Fruit fly (Drosophila melanogaster) whole organism, embryonic: Measurements from ENCODE around the gene Ir68b.

ENCODE experiments used
- Aef1 ChIP-seq: fragments of 200-800 bp; sonication (Bioruptor generic); IDR thresholded peaks from 3 replicates; pipeline ENCODE4 v1.3.6; 2022; ENCODE audit warnings: missing biosample characterization, missing genetic modification characterization
- Awh ChIP-seq: fragments of 200-800 bp; sonication (Bioruptor generic); IDR thresholded peaks from 2 replicates; pipeline ENCODE4, ENCODE4 v1.3.6; 2022; ENCODE audit warnings: missing biosample characterization, missing genetic modification characterization
- Bdp1 ChIP-seq: fragments of 200-800 bp; sonication (Bioruptor generic); optimal IDR thresholded peaks from 3 replicates; lab custom pipeline; 2016; ENCODE audit warnings: missing biosample characterization, missing genetic modification characterization
- CG11504 ChIP-seq: fragments of 200-800 bp; sonication (Bioruptor generic); optimal IDR thresholded peaks from 3 replicates; lab custom pipeline; 2019; ENCODE audit warnings: missing biosample characterization, mild to moderate bottlenecking, missing genetic modification characterization, moderate library complexity
- CG13424 ChIP-seq: fragments of 200-800 bp; sonication (Bioruptor generic); optimal IDR thresholded peaks from 2 replicates; lab custom pipeline; 2019; ENCODE audit warnings: missing biosample characterization, mild to moderate bottlenecking, missing genetic modification characterization, moderate library complexity
- CG17361 ChIP-seq: fragments of 200-800 bp; sonication (Bioruptor generic); IDR thresholded peaks from 3 replicates; pipeline ENCODE4 v1.3.6; 2022; ENCODE audit warnings: missing biosample characterization, missing genetic modification characterization
- CG17385 ChIP-seq: fragments of 200-800 bp; sonication (Bioruptor generic); optimal IDR thresholded peaks from 3 replicates; lab custom pipeline; 2018; ENCODE audit warnings: missing biosample characterization, mild to moderate bottlenecking, missing genetic modification characterization
- CG18262 ChIP-seq: fragments of 200-800 bp; optimal IDR thresholded peaks from 3 replicates; lab custom pipeline; 2019; ENCODE audit warnings: missing biosample characterization, mild to moderate bottlenecking, missing genetic modification characterization, moderate library complexity
- CG2712 ChIP-seq: fragments of 200-800 bp; optimal IDR thresholded peaks from 3 replicates; lab custom pipeline; 2019; ENCODE audit warnings: missing biosample characterization, mild to moderate bottlenecking, missing genetic modification characterization, moderate library complexity
- CG34376 ChIP-seq: fragments of 200-800 bp; sonication (Bioruptor generic); optimal IDR thresholded peaks from 2 replicates; lab custom pipeline; 2018; ENCODE audit warnings: missing biosample characterization, mild to moderate bottlenecking, missing genetic modification characterization
- CG3847 ChIP-seq: fragments of 200-800 bp; sonication (Bioruptor generic); IDR thresholded peaks from 2 replicates; pipeline ENCODE4 v1.3.6; 2022; ENCODE audit warnings: missing biosample characterization, missing genetic modification characterization
- CG4820 ChIP-seq: fragments of 200-800 bp; sonication (Bioruptor generic); optimal IDR thresholded peaks from 3 replicates; lab custom pipeline; 2016; ENCODE audit warnings: missing biosample characterization, missing genetic modification characterization
- CG6254 ChIP-seq: fragments of 200-800 bp; sonication (Bioruptor generic); optimal IDR thresholded peaks from 3 replicates; lab custom pipeline; 2017; ENCODE audit warnings: mild to moderate bottlenecking, missing biosample characterization, missing genetic modification reagents, missing genetic modification characterization
- CG6689 ChIP-seq: fragments of 200-800 bp; sonication (Bioruptor generic); IDR thresholded peaks from 2 replicates; pipeline ENCODE4 v1.3.6; 2022; ENCODE audit warnings: missing biosample characterization, missing genetic modification characterization
- CG7963 ChIP-seq: fragments of 200-800 bp; sonication (Bioruptor generic); IDR thresholded peaks from 3 replicates; pipeline ENCODE4 v1.3.6; 2022; ENCODE audit warnings: missing biosample characterization, missing genetic modification characterization; ENCODE audit not compliant: partially characterized antibody
- CG7987 ChIP-seq: fragments of 200-800 bp; sonication (Bioruptor generic); optimal IDR thresholded peaks from 2 replicates; lab custom pipeline; 2018; ENCODE audit warnings: missing biosample characterization, mild to moderate bottlenecking, missing genetic modification characterization, moderate library complexity
- Dip2 ChIP-seq: fragments of 200-800 bp; sonication (Bioruptor generic); IDR thresholded peaks from 2 replicates; pipeline ENCODE4 v1.3.6; 2022; ENCODE audit warnings: missing biosample characterization, missing genetic modification characterization
- Dp ChIP-seq: fragments of 200-800 bp; sonication (Bioruptor generic); optimal IDR thresholded peaks from 2 replicates; lab custom pipeline; 2018; ENCODE audit warnings: missing biosample characterization, mild to moderate bottlenecking, missing genetic modification characterization, moderate library complexity
- Eip74EF ChIP-seq, 2 experiments: fragments of 200-800 bp in 1 of 2; fragments of >200 bp in 1 of 2; sonication (Bioruptor generic) in 1 of 2; optimal IDR thresholded peaks; 2 replicates each; lab custom pipeline; 2017 to 2019; ENCODE audit warnings: missing biosample characterization in 2 of 2, missing genetic modification characterization in 2 of 2, mild to moderate bottlenecking in 1 of 2, moderate library complexity in 1 of 2
- Hand ChIP-seq: fragments of 200-800 bp; sonication (Bioruptor generic); optimal IDR thresholded peaks from 2 replicates; lab custom pipeline; 2017; ENCODE audit warnings: mild to moderate bottlenecking, missing biosample characterization, missing genetic modification reagents, missing genetic modification characterization
- Hr51 ChIP-seq, 2 experiments: fragments of 200-800 bp; sonication (Bioruptor generic); optimal IDR thresholded peaks; 2 replicates in 1 of 2; 3 replicates in 1 of 2; lab custom pipeline; 2016 to 2018; ENCODE audit warnings: missing biosample characterization in 2 of 2, missing genetic modification characterization in 2 of 2, mild to moderate bottlenecking in 1 of 2, moderate library complexity in 1 of 2
- Hr78 ChIP-seq, 2 experiments: fragments of 200-800 bp in 1 of 2; fragments of >200 bp in 1 of 2; sonication (Bioruptor generic) in 1 of 2; optimal IDR thresholded peaks; 2 replicates each; lab custom pipeline; 2017 to 2019; ENCODE audit warnings: missing biosample characterization in 2 of 2, missing genetic modification characterization in 2 of 2, mild to moderate bottlenecking in 1 of 2, moderate library complexity in 1 of 2
- Lpt ChIP-seq: fragments of >200 bp; optimal IDR thresholded peaks from 2 replicates; lab custom pipeline; 2018; ENCODE audit warnings: missing biosample characterization, missing genetic modification characterization
- Max ChIP-seq: fragments of 200-800 bp; sonication (Bioruptor generic); optimal IDR thresholded peaks from 2 replicates; lab custom pipeline; 2016; ENCODE audit warnings: missing biosample characterization, mild to moderate bottlenecking, missing genetic modification characterization
- Mrtf ChIP-seq: fragments of 200-800 bp; sonication (Bioruptor generic); IDR thresholded peaks from 3 replicates; pipeline ENCODE4 v1.3.6; 2022; ENCODE audit warnings: missing biosample characterization, missing genetic modification characterization
- PHDP ChIP-seq: fragments of 200-800 bp; sonication (Bioruptor generic); optimal IDR thresholded peaks from 3 replicates; lab custom pipeline; 2018; ENCODE audit warnings: missing biosample characterization, mild to moderate bottlenecking, missing genetic modification characterization, moderate library complexity
- Sox102F ChIP-seq: fragments of 200-800 bp; sonication (Bioruptor generic); optimal IDR thresholded peaks from 2 replicates; lab custom pipeline; 2018; ENCODE audit warnings: missing biosample characterization, mild to moderate bottlenecking, missing genetic modification characterization, moderate library complexity
- Tbp ChIP-seq: fragments of >200 bp; optimal IDR thresholded peaks from 2 replicates; lab custom pipeline; 2018; ENCODE audit warnings: missing biosample characterization, missing genetic modification characterization
- abd-A ChIP-seq: fragments of 200-800 bp; sonication (Bioruptor generic); optimal IDR thresholded peaks from 3 replicates; lab custom pipeline; 2019; ENCODE audit warnings: missing biosample characterization, mild to moderate bottlenecking, missing genetic modification characterization, moderate library complexity
- ap ChIP-seq: fragments of 200-800 bp; sonication (Bioruptor generic); IDR thresholded peaks from 2 replicates; pipeline ENCODE4 v1.3.6; 2022; ENCODE audit warnings: missing biosample characterization, missing genetic modification characterization
- chinmo ChIP-seq: fragments of 200-800 bp; sonication (Bioruptor generic); IDR thresholded peaks from 4 replicates; pipeline ENCODE4 v1.3.6; 2022; ENCODE audit warnings: missing biosample characterization, missing genetic modification characterization; ENCODE audit not compliant: partially characterized antibody
- dati ChIP-seq: fragments of 200-800 bp; sonication (Bioruptor generic); IDR thresholded peaks from 2 replicates; pipeline ENCODE4 v1.3.6; 2022; ENCODE audit warnings: missing biosample characterization, missing genetic modification characterization
- dmrt99B ChIP-seq: fragments of 200-800 bp; sonication (Bioruptor generic); optimal IDR thresholded peaks from 2 replicates; lab custom pipeline; 2018; ENCODE audit warnings: missing biosample characterization, mild to moderate bottlenecking, missing genetic modification characterization, moderate library complexity
- en ChIP-seq: fragments of 200-800 bp; sonication (Bioruptor generic); optimal IDR thresholded peaks from 2 replicates; lab custom pipeline; 2016; ENCODE audit warnings: missing biosample characterization, missing genetic modification characterization
- fru ChIP-seq: fragments of >200 bp; optimal IDR thresholded peaks from 2 replicates; lab custom pipeline; 2017
- gcm2 ChIP-seq: fragments of 200-800 bp; sonication (Bioruptor generic); optimal IDR thresholded peaks from 2 replicates; lab custom pipeline; 2016; ENCODE audit warnings: missing biosample characterization, missing genetic modification characterization
- grau ChIP-seq: fragments of 200-800 bp; optimal IDR thresholded peaks from 3 replicates; lab custom pipeline; 2019; ENCODE audit warnings: missing biosample characterization, mild to moderate bottlenecking, missing genetic modification characterization, moderate library complexity
- gt ChIP-seq: fragments of 200-800 bp; sonication (Bioruptor generic); IDR thresholded peaks from 2 replicates; pipeline ENCODE4 v1.3.6; 2022; ENCODE audit warnings: missing biosample characterization, missing genetic modification characterization
- lbe ChIP-seq: fragments of 200-800 bp; sonication (Bioruptor generic); optimal IDR thresholded peaks from 2 replicates; lab custom pipeline; 2016; ENCODE audit warnings: missing biosample characterization, mild to moderate bottlenecking, missing genetic modification characterization
- odd ChIP-seq: fragments of 200-800 bp; sonication (Bioruptor generic); optimal IDR thresholded peaks from 2 replicates; lab custom pipeline; 2017; ENCODE audit warnings: missing biosample characterization, mild to moderate bottlenecking, missing genetic modification characterization
- phol ChIP-seq: fragments of 200-800 bp; sonication (Bioruptor generic); optimal IDR thresholded peaks from 3 replicates; lab custom pipeline; 2018; ENCODE audit warnings: missing biosample characterization, mild to moderate bottlenecking, missing genetic modification characterization, moderate library complexity
- run ChIP-seq: fragments of 200-800 bp; sonication (Bioruptor generic); optimal IDR thresholded peaks from 3 replicates; lab custom pipeline; 2018; ENCODE audit warnings: missing biosample characterization, mild to moderate bottlenecking, missing genetic modification characterization
- sd ChIP-seq: fragments of 200-800 bp; sonication (Bioruptor generic); optimal IDR thresholded peaks from 3 replicates; lab custom pipeline; 2018; ENCODE audit warnings: missing biosample characterization, mild to moderate bottlenecking, missing genetic modification characterization, moderate library complexity
- sens ChIP-seq: fragments of 200-800 bp; sonication (Bioruptor generic); peaks from one replicate; lab custom pipeline; 2016; ENCODE audit warnings: missing biosample characterization, missing genetic modification characterization
- sug ChIP-seq: fragments of 200-800 bp; optimal IDR thresholded peaks from 2 replicates; lab custom pipeline; 2019; ENCODE audit warnings: missing biosample characterization, mild to moderate bottlenecking, missing genetic modification characterization, moderate library complexity
- toy ChIP-seq: fragments of 200-800 bp; sonication (Bioruptor generic); IDR thresholded peaks from 2 replicates; pipeline ENCODE4 v1.3.6; 2022; ENCODE audit warnings: missing biosample characterization, missing genetic modification characterization
- vvl ChIP-seq: fragments of 200-800 bp; sonication (Bioruptor generic); IDR thresholded peaks from 2 replicates; pipeline ENCODE4 v1.3.6; 2022; ENCODE audit warnings: missing biosample characterization, missing genetic modification characterization

The Ir68b gene

DNA sequence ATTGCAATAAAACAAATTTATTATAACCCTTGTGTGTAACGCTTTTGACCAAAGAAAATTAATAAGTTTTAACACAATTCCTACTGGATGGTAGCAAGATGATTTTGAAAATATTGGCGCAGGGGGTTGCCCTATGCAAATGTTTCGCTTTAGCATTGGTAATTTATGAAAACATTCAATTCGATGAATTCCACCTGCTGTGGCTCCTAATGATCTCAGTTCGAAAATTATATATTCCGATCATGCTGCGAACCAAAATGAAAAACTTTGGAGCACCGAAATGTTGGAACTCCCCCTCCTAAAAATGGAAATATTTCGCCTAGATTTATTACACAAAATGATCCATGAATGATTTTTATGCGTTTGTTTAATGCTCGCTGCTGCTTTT lies 41.5 kb downstream of the Ir68b start:
- TF ChIP-seq Awh (GFP tag; lab: Robert Waterston, UW) (peak; percentile 67), sens (peak; percentile 22), CG34376 (GFP tag; lab: Kevin White, UChicago) (no peak), Sox102F (no peak), sd (tag; lab: Kevin White, UChicago) (peak; percentile 63), vvl (GFP tag; lab: Robert Waterston, UW) (peak; percentile 78), chinmo (GFP tag; lab: Robert Waterston, UW) (0 out of 4 replicates have a peak, but pooled peaks have one; percentile 27), CG17361 (0 out of 3 replicates have a peak, but pooled peaks have one; percentile 12)

DNA sequence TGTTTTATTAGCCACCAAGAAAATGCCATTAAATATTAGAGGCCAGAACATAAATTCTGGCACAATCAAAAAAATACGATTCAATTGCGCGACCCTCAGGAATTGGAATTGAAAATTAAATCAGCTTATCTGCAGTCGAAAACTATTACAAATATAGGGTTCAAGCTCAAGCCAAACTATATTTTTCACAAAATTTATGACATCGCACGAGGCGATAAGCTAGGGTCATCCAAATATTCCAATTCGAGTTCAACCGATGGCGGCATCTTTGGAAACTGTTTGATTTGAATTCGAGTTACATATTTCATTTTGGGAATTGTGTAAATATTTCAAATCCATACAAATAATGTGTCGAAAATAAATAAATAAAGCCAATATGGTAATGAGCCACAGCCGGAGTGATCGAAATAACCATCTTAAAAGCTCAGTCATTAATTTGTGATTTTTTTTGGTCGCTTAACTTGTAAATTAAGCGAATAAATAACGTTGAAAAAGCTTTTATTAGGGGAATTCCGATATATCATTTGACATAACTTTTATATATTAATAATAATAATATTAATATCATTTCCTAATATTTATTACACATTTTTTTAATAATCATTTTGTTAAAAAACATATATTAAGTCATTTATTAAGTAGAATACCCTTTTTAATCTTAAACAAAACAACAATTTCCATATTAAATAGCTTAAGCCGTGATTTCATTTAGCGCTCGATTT lies 42.1 kb downstream of the Ir68b start:
- TF ChIP-seq Lpt (no peak), sens (peak; percentile 49), fru (no peak), Eip74EF (GFP tag; optimal IDR thresholded peaks at IDR 0.05; lab: Kevin White, UChicago) (peak in 1 of 2 experiments; percentile 10), Hr51 (GFP tag; optimal IDR thresholded peaks at IDR 0.05; lab: Kevin White, UChicago) (peak in 1 of 2 experiments; percentile 75), dmrt99B (peak; percentile 53), Bdp1 (GFP tag; lab: Kevin White, UChicago) (no peak), odd (GFP tag; lab: Kevin White, UChicago) (peak; percentile 25), en (GFP tag; lab: Kevin White, UChicago) (no peak), Dp (GFP tag; lab: Kevin White, UChicago) (no peak), Tbp (GFP tag; lab: Kevin White, UChicago) (no peak), abd-A (tag; lab: Kevin White, UChicago) (peak; percentile 30), sd (tag; lab: Kevin White, UChicago) (peak; percentile 9), CG7987 (GFP tag; lab: Kevin White, UChicago) (no peak), Hand (GFP tag; lab: Kevin White, UChicago) (no peak), sug (tag; lab: Kevin White, UChicago) (peak; percentile 10), toy (GFP tag; lab: Robert Waterston, UW) (no peak), CG13424 (peak; percentile 27), run (tag; lab: Kevin White, UChicago) (peak; percentile 19), CG11504 (tag; lab: Kevin White, UChicago) (peak; percentile 59), CG6689 (GFP tag; lab: Robert Waterston, UW) (peak; percentile 9; the same call in 1 of the 2 replicates), grau (tag; lab: Kevin White, UChicago) (peak; percentile 41), CG7963 (no peak), chinmo (GFP tag; lab: Robert Waterston, UW) (0 out of 4 replicates have a peak, but pooled peaks have one; percentile 21), Mrtf (GFP tag; lab: Robert Waterston, UW) (no peak), ap (no peak), Hr78 (GFP tag; optimal IDR thresholded peaks at IDR 0.05; lab: Kevin White, UChicago) (peak in 1 of 2 experiments; percentile 73), CG18262 (tag; lab: Kevin White, UChicago) (peak; percentile 60), Max (GFP tag; lab: Kevin White, UChicago) (no peak), CG4820 (GFP tag; lab: Kevin White, UChicago) (no peak), lbe (GFP tag; lab: Kevin White, UChicago) (no peak), Dip2 (no peak), CG6254 (GFP tag; lab: Kevin White, UChicago) (no peak), CG17385 (GFP tag; lab: Kevin White, UChicago) (no peak), gcm2 (GFP tag; lab: Kevin White, UChicago) (no peak), dati (GFP tag; lab: Robert Waterston, UW) (no peak), Aef1 (GFP tag; lab: Robert Waterston, UW) (no peak), gt (no peak), PHDP (peak; percentile 65), CG3847 (GFP tag; lab: Robert Waterston, UW) (no peak), CG2712 (peak; percentile 57), phol (peak; percentile 6)
